Worm (Caenorhabditis elegans) whole organism, L1 larva: ENCODE results near the gene Y82E9BR.3.

Source experiments
- C04F5.9 ChIP-seq: sonication (generic microtip); optimal IDR thresholded peaks from 2 replicates; lab custom pipeline; 2016; ENCODE audit warnings: missing genetic modification characterization, missing compliant biosample characterization
- blmp-1 ChIP-seq: fragments of 150-350 bp; optimal IDR thresholded peaks from 2 replicates; lab custom pipeline; 2014; ENCODE audit warnings: missing biosample characterization, missing genetic modification characterization
- fkh-10 ChIP-seq: sonication (generic microtip); optimal IDR thresholded peaks from 2 replicates; lab custom pipeline; 2017; ENCODE audit warnings: missing biosample characterization, missing genetic modification reagents, missing genetic modification characterization
- jun-1 ChIP-seq: fragments of 150-350 bp; optimal IDR thresholded peaks from 2 replicates; lab custom pipeline; 2014; ENCODE audit warnings: missing biosample characterization, missing genetic modification reagents, missing genetic modification characterization
- lin-13 ChIP-seq: fragments of 150-350 bp; optimal IDR thresholded peaks from 2 replicates; lab custom pipeline; 2014; ENCODE audit warnings: missing biosample characterization, missing genetic modification reagents, missing genetic modification characterization
- nhr-28 ChIP-seq: fragments of 150-350 bp; optimal IDR thresholded peaks from 2 replicates; lab custom pipeline; 2014; ENCODE audit warnings: missing biosample characterization, missing genetic modification characterization
- nhr-47 ChIP-seq: sonication (generic microtip); optimal IDR thresholded peaks from 2 replicates; lab custom pipeline; 2016; ENCODE audit warnings: mild to moderate bottlenecking, missing genetic modification characterization, moderate library complexity, missing compliant biosample characterization
- nhr-76 ChIP-seq: sonication (generic microtip); optimal IDR thresholded peaks from 2 replicates; lab custom pipeline; 2017; ENCODE audit warnings: missing biosample characterization, missing genetic modification characterization
- pag-3 ChIP-seq: sonication (generic microtip); optimal IDR thresholded peaks from 2 replicates; lab custom pipeline; 2017; ENCODE audit warnings: missing genetic modification characterization, mild to moderate bottlenecking, missing compliant biosample characterization, antibody characterized with exemption, borderline replicate concordance; ENCODE audit not compliant: insufficient read depth
- pqm-1 ChIP-seq: sonication (generic microtip); optimal IDR thresholded peaks from 3 replicates; lab custom pipeline; 2017; ENCODE audit warnings: missing biosample characterization, missing genetic modification characterization
- sox-4 ChIP-seq: sonication (generic microtip); optimal IDR thresholded peaks from 2 replicates; lab custom pipeline; 2016; ENCODE audit warnings: missing genetic modification characterization, missing compliant biosample characterization
- unc-62 ChIP-seq: fragments of 150-350 bp; optimal IDR thresholded peaks from 2 replicates; lab custom pipeline; 2014; ENCODE audit warnings: missing biosample characterization, missing genetic modification reagents, missing genetic modification characterization
- unc-86 ChIP-seq: sonication (generic microtip); optimal IDR thresholded peaks from 2 replicates; lab custom pipeline; 2016; ENCODE audit warnings: missing genetic modification characterization, missing compliant biosample characterization
- ztf-11 ChIP-seq, 2 experiments: sonication (generic microtip); optimal IDR thresholded peaks; 2 replicates each; lab custom pipeline; 2016 to 2017; ENCODE audit warnings: missing genetic modification characterization in 2 of 2, missing biosample characterization in 1 of 2, missing compliant biosample characterization in 1 of 2

- TF ChIP-seq pqm-1 (tag; lab: Kevin White, UChicago) (no peak), unc-86 (tag; lab: Kevin White, UChicago) (no peak), nhr-76 (no peak), fkh-10 (no peak), jun-1 (tag; lab: Kevin White, UChicago) (no peak), sox-4 (no peak), C04F5.9 (tag; lab: Kevin White, UChicago) (no peak), blmp-1 (no peak), unc-62 (no peak), nhr-28 (tag; lab: Kevin White, UChicago) (no peak), lin-13 (GFP tag; lab: Kevin White, UChicago) (no peak), pag-3 (tag; lab: Kevin White, UChicago) (no peak), ztf-11 (tag; optimal IDR thresholded peaks at IDR 0.05; lab: Kevin White, UChicago) (no peak), nhr-47 (no peak)
These were observed at the start of gene Y82E9BR.3 for ce11 chrIII:1419146-1419636.
